Fruit fly (Drosophila melanogaster) ovary, adult (tissue): ENCODE data around the gene Desat1.

Source experiments
- CG17801 ChIP-seq: fragments of 200-800 bp; optimal IDR thresholded peaks from 2 replicates; lab custom pipeline; 2019; ENCODE audit warnings: missing biosample characterization, mild to moderate bottlenecking, missing genetic modification characterization, moderate library complexity; ENCODE audit not compliant: partially characterized antibody

The Desat1 gene

dm6 chr3R:12439401-12440143, at the start of gene Desat1:
Gene Desat1 (plus strand): TSS chr3R:12439600.
- TF ChIP-seq CG17801 (GFP tag; lab: Kevin White, UChicago): peak; percentile 3

dm6 chr3R:12395880-12396279, 43.5 kb upstream of the Desat1 start, which contains the start of the genes CG10096 and CG10097:
Gene CG10096 (minus strand): TSS chr3R:12395980.
Gene CG10097 (minus strand): TSS chr3R:12395980.
- no peak for TF ChIP-seq CG17801 (GFP tag; lab: Kevin White, UChicago)

- peak; percentile 19 for TF ChIP-seq CG17801 (GFP tag; lab: Kevin White, UChicago)
These were observed 41.3 kb upstream of the Desat1 start for dm6 chr3R:12398054-12398453.

DNA sequence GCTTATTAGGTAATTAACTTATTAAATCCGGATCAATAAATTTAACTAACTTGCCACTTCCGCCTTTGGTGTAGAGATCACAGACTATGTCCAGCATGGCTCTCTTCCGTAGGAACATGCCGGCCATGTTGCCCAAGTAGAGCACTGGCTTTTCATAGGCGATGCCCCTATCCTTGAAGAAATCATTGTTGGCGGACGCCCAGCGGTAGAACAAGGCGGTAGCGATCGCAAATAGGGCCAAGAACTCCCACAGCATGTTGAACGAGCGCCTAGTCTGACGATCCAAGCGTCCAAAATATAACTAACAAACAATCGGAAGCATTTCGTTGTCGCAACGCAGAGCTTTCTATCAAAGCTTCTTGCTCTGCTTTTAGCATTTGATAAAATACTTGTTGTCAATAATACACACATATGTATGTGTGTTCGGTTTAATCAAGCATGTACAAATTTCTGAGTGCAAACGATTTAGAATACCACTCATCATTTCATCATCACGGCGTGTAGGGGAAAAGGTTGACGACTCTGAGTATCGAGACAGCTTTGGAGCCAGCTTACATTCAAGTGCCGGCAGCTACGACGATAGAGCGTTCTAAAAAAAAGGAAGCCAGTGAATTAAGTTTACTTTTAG, 40.7 kb upstream of the Desat1 start, which contains the start of gene Cyp9f3:
Cyp9f3 (minus strand) TSS at position 310 of the 628 bp plus-strand sequence.
- no peak for TF ChIP-seq CG17801 (GFP tag; lab: Kevin White, UChicago)

DNA sequence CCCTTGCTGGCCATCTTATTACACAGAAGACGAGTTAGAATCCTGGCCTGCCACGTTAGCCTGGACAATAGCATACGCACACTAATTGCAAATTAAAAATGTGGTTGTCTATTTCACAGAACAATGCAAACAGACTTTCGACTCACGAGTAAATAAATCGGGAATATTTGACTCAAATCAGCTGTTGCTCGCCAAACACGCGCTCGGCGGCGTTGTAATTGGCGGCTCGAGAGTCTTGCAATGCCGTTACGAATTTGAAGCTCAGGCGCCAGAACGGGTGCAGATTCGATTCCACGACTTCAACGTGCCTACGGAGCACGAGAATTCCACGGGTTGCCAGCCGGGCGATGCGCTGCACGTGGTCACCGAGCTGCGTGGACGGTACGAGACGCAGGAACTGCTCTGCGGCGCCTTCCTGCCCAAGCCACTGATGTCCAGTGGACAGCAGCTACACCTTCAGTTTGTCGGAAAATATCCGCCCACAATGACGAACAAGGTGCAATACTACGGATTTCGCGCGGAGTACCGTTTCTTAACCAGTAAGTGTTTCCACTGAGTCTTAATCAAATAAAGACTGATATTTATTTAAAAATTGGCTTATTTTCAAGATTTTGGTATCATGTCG, 37.6 kb upstream of the Desat1 start, which contains the start of gene DNAlig3:
DNAlig3 (minus strand) TSS at position 168 of the 625 bp plus-strand sequence.
- TF ChIP-seq CG17801 (GFP tag; lab: Kevin White, UChicago): peak; percentile 67

DNA sequence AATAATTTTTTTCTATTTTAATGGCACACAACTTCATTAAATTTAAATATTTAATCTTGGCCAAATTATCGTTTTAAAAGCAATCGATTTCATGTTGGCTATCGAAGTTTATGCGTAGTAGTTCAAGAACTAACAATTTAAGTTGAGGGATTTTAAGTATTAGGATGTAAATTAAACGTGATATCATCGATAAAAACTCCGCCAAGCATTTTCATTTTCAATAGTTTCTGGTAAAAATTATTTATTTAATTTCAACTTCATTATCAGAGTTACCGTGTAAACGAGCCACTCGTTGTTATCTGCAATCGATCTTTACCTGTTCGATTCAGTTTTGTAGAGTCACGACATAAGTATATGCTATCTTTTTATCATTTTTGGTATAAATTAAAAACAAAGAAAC, 36.5 kb upstream of the Desat1 start:
- peak; percentile 100 for TF ChIP-seq CG17801 (GFP tag; lab: Kevin White, UChicago)

dm6 chr3R:12405134-12405533, 34.3 kb upstream of the Desat1 start:
- TF ChIP-seq CG17801 (GFP tag; lab: Kevin White, UChicago): no peak

DNA sequence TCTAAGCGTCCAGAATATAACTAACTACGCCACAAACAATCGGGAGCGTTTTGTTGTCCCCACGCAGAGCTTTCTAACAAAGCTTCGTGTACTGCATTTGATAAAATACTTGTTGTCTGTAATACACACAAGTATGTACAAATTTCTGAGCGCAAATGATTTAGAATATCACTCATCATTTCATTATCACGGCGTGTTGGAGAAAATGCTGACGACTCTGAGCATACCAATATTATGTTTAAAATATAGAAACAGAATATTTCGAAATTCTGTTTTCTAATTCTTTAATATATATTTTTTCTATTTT, 33.5 kb upstream of the Desat1 start, which contains the start of gene Cyp9f2:
Cyp9f2 (minus strand) TSS at position 101 of the 307 bp plus-strand sequence.
- TF ChIP-seq CG17801 (GFP tag; lab: Kevin White, UChicago): no peak

dm6 chr3R:12406235-12407196, 32.9 kb upstream of the Desat1 start, which contains the start of gene CG5167:
Gene CG5167 (plus strand): TSS chr3R:12406532.
- peak; percentile 75 for TF ChIP-seq CG17801 (GFP tag; lab: Kevin White, UChicago)

dm6 chr3R:12408160-12408559, 31.2 kb upstream of the Desat1 start, which contains the start of gene CG5196:
Gene CG5196 (plus strand): TSS chr3R:12408316.
- TF ChIP-seq CG17801 (GFP tag; lab: Kevin White, UChicago): peak; percentile 25

dm6 chr3R:12411449-12411848, 28.0 kb upstream of the Desat1 start:
- no peak for TF ChIP-seq CG17801 (GFP tag; lab: Kevin White, UChicago)

DNA sequence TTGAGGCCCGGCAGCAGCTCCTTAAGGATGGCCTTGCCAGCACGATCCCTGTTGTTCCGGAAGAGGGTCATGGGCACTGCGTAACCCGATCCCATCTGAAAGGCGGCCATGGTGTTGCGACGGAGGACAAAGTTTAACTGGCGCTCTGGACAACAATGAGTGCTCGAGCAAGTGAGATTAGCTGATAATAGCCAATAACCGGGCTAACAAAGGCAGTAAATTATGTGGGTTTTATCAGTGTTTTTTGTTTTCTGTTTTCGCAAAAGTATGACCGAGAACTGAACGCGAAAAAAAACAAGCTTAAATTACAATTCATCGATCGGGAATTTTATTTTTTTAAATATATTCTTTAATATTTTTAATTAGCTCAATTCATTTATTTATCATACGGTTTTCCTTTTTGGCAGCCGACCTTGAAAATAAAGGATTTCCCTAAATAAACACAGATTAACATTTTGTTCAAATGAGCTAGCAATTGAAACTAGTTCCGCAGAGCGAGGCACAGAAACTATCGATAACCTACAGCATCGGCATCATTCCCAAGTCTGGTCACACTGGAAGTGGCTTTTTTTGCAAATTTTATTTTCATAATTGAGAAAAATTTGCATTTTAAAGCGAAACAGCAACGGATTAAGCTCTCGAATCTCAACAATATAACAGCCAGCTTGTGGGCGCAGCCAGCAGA, 26.0 kb upstream of the Desat1 start, which contains the start of the genes Dip-C and pps:
Dip-C (minus strand) TSS at position 486 of the 685 bp plus-strand sequence.
pps (plus strand) TSS at position 555 of the 685 bp plus-strand sequence.
- peak; percentile 41 for TF ChIP-seq CG17801 (GFP tag; lab: Kevin White, UChicago)

DNA sequence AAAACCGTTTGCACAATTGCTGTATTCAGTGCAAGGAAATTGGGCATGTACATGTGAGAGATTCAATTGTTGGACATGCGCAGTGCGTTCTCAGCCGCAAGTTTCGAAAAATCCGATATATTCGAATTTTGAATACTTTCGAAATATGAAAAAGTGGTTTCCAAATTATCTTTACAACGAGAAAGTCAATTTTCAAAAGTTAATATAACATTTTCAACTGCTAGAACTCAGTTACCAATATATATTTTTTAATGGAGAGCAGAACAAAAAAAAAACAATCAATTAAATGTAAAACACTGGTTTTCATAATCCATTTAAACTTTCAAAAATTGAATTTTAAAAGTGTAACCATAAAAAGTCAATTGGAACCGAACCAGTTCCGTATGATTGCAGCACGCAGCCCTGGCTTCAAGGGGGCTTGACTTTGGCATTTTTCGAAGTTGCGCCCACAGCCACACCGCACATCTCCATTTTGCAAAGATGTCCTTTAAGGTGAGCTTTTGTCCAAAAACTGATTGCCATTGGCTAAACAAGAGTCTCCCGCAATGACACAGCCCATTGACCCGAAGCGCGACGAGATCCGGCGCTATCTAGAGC, 16.9 kb upstream of the Desat1 start, which contains the start of the genes Scgbeta and CG17202:
Scgbeta (minus strand) TSS at position 51 of the 597 bp plus-strand sequence.
CG17202 (plus strand) TSS at position 390 of the 597 bp plus-strand sequence.
- no peak for TF ChIP-seq CG17801 (GFP tag; lab: Kevin White, UChicago)
